Worm (Caenorhabditis elegans): ENCODE results near the gene R12B2.13.

ce11 chrIII:5871760-5872159 lies 38.5 kb upstream of the R12B2.13 start, which contains the start of the genes F01F1.11 and F01F1.3:
- TF ChIP-seq lin-1 (GFP tag; IDR thresholded peaks at IDR 0.05) (no peak), unc-130 (GFP tag; optimal IDR thresholded peaks at IDR 0.05) (peak; percentile 83), vab-7 (GFP tag; IDR thresholded peaks at IDR 0.05) (no peak), R02D3.7 (tag; optimal IDR thresholded peaks at IDR 0.05) (no peak), mep-1 (tag; optimal IDR thresholded peaks at IDR 0.05) (peak; percentile 57), egl-27 (tag; optimal IDR thresholded peaks at IDR 0.05) (no peak), unc-62 (GFP tag; optimal IDR thresholded peaks at IDR 0.05 in 1 of 2) (no peak), unc-62 (tag; optimal IDR thresholded peaks at IDR 0.05) (no peak), hlh-11 (tag; optimal IDR thresholded peaks at IDR 0.05) (peak; percentile 51), attf-4 (tag; optimal IDR thresholded peaks at IDR 0.05) (no peak), set-16 (GFP tag; IDR thresholded peaks at IDR 0.05) (no peak), skn-1 (tag; optimal IDR thresholded peaks at IDR 0.05) (no peak), spr-3 (GFP tag; optimal IDR thresholded peaks at IDR 0.05) (no peak)
